Worm (Caenorhabditis elegans) whole organism, late embryonic: ENCODE results near the gene fln-1.

Experiments
- C08G9.2 ChIP-seq: sonication (generic microtip); optimal IDR thresholded peaks from 2 replicates; lab custom pipeline; 2016; ENCODE audit warnings: mild to moderate bottlenecking, missing genetic modification characterization, moderate library complexity, missing compliant biosample characterization
- C38D4.7 ChIP-seq: fragments of 200-800 bp; sonication (Bioruptor generic); optimal IDR thresholded peaks from 2 replicates; lab custom pipeline; 2018; ENCODE audit warnings: mild to moderate bottlenecking, missing genetic modification characterization, moderate library complexity, missing compliant biosample characterization
- F13H6.1 ChIP-seq: sonication (generic microtip); optimal IDR thresholded peaks from 2 replicates; lab custom pipeline; 2016; ENCODE audit warnings: missing genetic modification characterization, missing compliant biosample characterization
- K09A11.1 ChIP-seq: sonication (generic microtip); optimal IDR thresholded peaks from 2 replicates; lab custom pipeline; 2017; ENCODE audit warnings: antibody characterized with exemption, mild to moderate bottlenecking, missing genetic modification characterization, missing compliant biosample characterization; ENCODE audit not compliant: insufficient read depth
- Y22D7AL.16 ChIP-seq: sonication (generic microtip); optimal IDR thresholded peaks from 2 replicates; lab custom pipeline; 2016; ENCODE audit warnings: missing genetic modification characterization, missing compliant biosample characterization
- ahr-1 ChIP-seq: sonication (generic microtip); optimal IDR thresholded peaks from 2 replicates; lab custom pipeline; 2016; ENCODE audit warnings: missing genetic modification characterization, missing compliant biosample characterization
- ceh-14 ChIP-seq: sonication (generic microtip); optimal IDR thresholded peaks from 2 replicates; lab custom pipeline; 2016; ENCODE audit warnings: missing genotype, missing genetic modification characterization, missing compliant biosample characterization
- ceh-19 ChIP-seq: fragments of 200-800 bp; sonication (Bioruptor generic); optimal IDR thresholded peaks from 2 replicates; lab custom pipeline; 2018; ENCODE audit warnings: mild to moderate bottlenecking, missing genetic modification characterization, missing compliant biosample characterization
- ceh-2 ChIP-seq: sonication (generic microtip); optimal IDR thresholded peaks from 2 replicates; lab custom pipeline; 2016; ENCODE audit warnings: missing genotype, missing genetic modification characterization, missing compliant biosample characterization
- ceh-24 ChIP-seq: sonication (generic microtip); optimal IDR thresholded peaks from 2 replicates; lab custom pipeline; 2016; ENCODE audit warnings: mild to moderate bottlenecking, missing genetic modification characterization, missing compliant biosample characterization
- ceh-30 ChIP-seq: fragments of 150-350 bp; optimal IDR thresholded peaks from 2 replicates; lab custom pipeline; 2014; ENCODE audit warnings: missing biosample characterization, missing genetic modification characterization
- ceh-31 ChIP-seq: sonication (generic microtip); optimal IDR thresholded peaks from 2 replicates; lab custom pipeline; 2016; ENCODE audit warnings: missing genetic modification characterization, missing compliant biosample characterization
- ceh-48 ChIP-seq: sonication (generic microtip); optimal IDR thresholded peaks from 2 replicates; lab custom pipeline; 2016; ENCODE audit warnings: missing genetic modification characterization, inconsistent platforms, missing compliant biosample characterization
- ceh-6 ChIP-seq: fragments of 200-800 bp; sonication (Bioruptor generic); optimal IDR thresholded peaks from 2 replicates; lab custom pipeline; 2018; ENCODE audit warnings: mild to moderate bottlenecking, missing genetic modification characterization, missing compliant biosample characterization
- dve-1 ChIP-seq: sonication (generic microtip); optimal IDR thresholded peaks from 2 replicates; lab custom pipeline; 2017; ENCODE audit warnings: antibody characterized with exemption, mild to moderate bottlenecking, missing genetic modification characterization, missing compliant biosample characterization
- elt-2 ChIP-seq: sonication (generic microtip); optimal IDR thresholded peaks from 2 replicates; lab custom pipeline; 2016; ENCODE audit warnings: missing genetic modification reagents, missing genetic modification characterization, missing compliant biosample characterization
- elt-4 ChIP-seq: sonication (generic microtip); optimal IDR thresholded peaks from 2 replicates; lab custom pipeline; 2016; ENCODE audit warnings: missing genetic modification characterization, missing compliant biosample characterization
- ets-4 ChIP-seq: sonication (generic microtip); optimal IDR thresholded peaks from 2 replicates; lab custom pipeline; 2016; ENCODE audit warnings: missing genetic modification characterization, missing compliant biosample characterization
- fax-1 ChIP-seq: sonication (generic microtip); optimal IDR thresholded peaks from 2 replicates; lab custom pipeline; 2016; ENCODE audit warnings: missing genotype, missing genetic modification characterization, missing compliant biosample characterization
- fkh-10 ChIP-seq: fragments of 150-350 bp; optimal IDR thresholded peaks from 2 replicates; lab custom pipeline; 2014; ENCODE audit warnings: missing biosample characterization, missing genetic modification reagents, missing genetic modification characterization
- fkh-6 ChIP-seq: sonication (generic microtip); optimal IDR thresholded peaks from 2 replicates; lab custom pipeline; 2016; ENCODE audit warnings: missing genetic modification characterization, missing compliant biosample characterization
- gmeb-2 ChIP-seq: sonication (generic microtip); optimal IDR thresholded peaks from 2 replicates; lab custom pipeline; 2016; ENCODE audit warnings: missing genetic modification characterization, inconsistent platforms, missing compliant biosample characterization
- hlh-13 ChIP-seq: fragments of 200-800 bp; sonication (Bioruptor generic); optimal IDR thresholded peaks from 2 replicates; lab custom pipeline; 2018; ENCODE audit warnings: mild to moderate bottlenecking, missing genetic modification characterization, missing compliant biosample characterization
- hlh-30 ChIP-seq: sonication (generic microtip); optimal IDR thresholded peaks from 2 replicates; lab custom pipeline; 2017; ENCODE audit warnings: antibody characterized with exemption, missing genetic modification characterization, missing compliant biosample characterization; ENCODE audit not compliant: insufficient read depth
- hlh-6 ChIP-seq: sonication (generic microtip); optimal IDR thresholded peaks from 2 replicates; lab custom pipeline; 2016; ENCODE audit warnings: missing genotype, missing genetic modification characterization, missing compliant biosample characterization
- hlh-8 ChIP-seq: sonication (generic microtip); optimal IDR thresholded peaks from 2 replicates; lab custom pipeline; 2016; ENCODE audit warnings: missing genotype, missing genetic modification characterization, missing compliant biosample characterization
- lim-6 ChIP-seq: sonication (generic microtip); optimal IDR thresholded peaks from 2 replicates; lab custom pipeline; 2016; ENCODE audit warnings: missing genetic modification characterization, missing compliant biosample characterization
- lin-11 ChIP-seq: fragments of 200-800 bp; sonication (Bioruptor generic); optimal IDR thresholded peaks from 2 replicates; lab custom pipeline; 2018; ENCODE audit warnings: mild to moderate bottlenecking, missing genetic modification characterization, missing compliant biosample characterization
- madf-2 ChIP-seq: sonication (generic microtip); optimal IDR thresholded peaks from 2 replicates; lab custom pipeline; 2017; ENCODE audit warnings: missing genetic modification characterization, missing compliant biosample characterization
- mec-3 ChIP-seq: sonication (generic microtip); optimal IDR thresholded peaks from 2 replicates; lab custom pipeline; 2016; ENCODE audit warnings: borderline replicate concordance, missing genetic modification characterization, missing compliant biosample characterization
- nhr-232 ChIP-seq: sonication (generic microtip); optimal IDR thresholded peaks from 2 replicates; lab custom pipeline; 2016; ENCODE audit warnings: missing genetic modification characterization, missing compliant biosample characterization
- odd-2 ChIP-seq: sonication (generic microtip); optimal IDR thresholded peaks from 2 replicates; lab custom pipeline; 2017; ENCODE audit warnings: antibody characterized with exemption, mild to moderate bottlenecking, missing genetic modification characterization, missing compliant biosample characterization
- pag-3 ChIP-seq: sonication (generic microtip); optimal IDR thresholded peaks from 2 replicates; lab custom pipeline; 2016; ENCODE audit warnings: missing compliant biosample characterization, missing genetic modification characterization, borderline replicate concordance
- pax-1 ChIP-seq: fragments of 150-350 bp; optimal IDR thresholded peaks from 2 replicates; lab custom pipeline; 2014; ENCODE audit warnings: missing biosample characterization, missing genetic modification characterization
- pha-2 ChIP-seq: sonication (generic microtip); optimal IDR thresholded peaks from 2 replicates; lab custom pipeline; 2017; ENCODE audit warnings: mild to moderate bottlenecking, missing genetic modification characterization, missing compliant biosample characterization
- pha-4 ChIP-seq: fragments of 150-350 bp; optimal IDR thresholded peaks from 2 replicates; lab custom pipeline; 2018; ENCODE audit warnings: missing biosample characterization, missing genetic modification reagents, missing genetic modification characterization
- pqm-1 ChIP-seq: sonication (generic microtip); optimal IDR thresholded peaks from 2 replicates; lab custom pipeline; 2016; ENCODE audit warnings: missing genetic modification characterization, missing compliant biosample characterization
- pros-1 ChIP-seq: fragments of 150-350 bp; optimal IDR thresholded peaks from 2 replicates; lab custom pipeline; 2014; ENCODE audit warnings: missing biosample characterization, missing genetic modification reagents, missing genetic modification characterization
- rnt-1 ChIP-seq: sonication (generic microtip); optimal IDR thresholded peaks from 2 replicates; lab custom pipeline; 2016; ENCODE audit warnings: missing genetic modification characterization, missing compliant biosample characterization
- sox-4 ChIP-seq: sonication (generic microtip); optimal IDR thresholded peaks from 2 replicates; lab custom pipeline; 2017; ENCODE audit warnings: mild to moderate bottlenecking, missing genetic modification characterization, inconsistent platforms, missing compliant biosample characterization
- syd-9 ChIP-seq: sonication (generic microtip); optimal IDR thresholded peaks from 2 replicates; lab custom pipeline; 2016; ENCODE audit warnings: mild to moderate bottlenecking, missing genetic modification characterization, moderate library complexity, missing compliant biosample characterization
- tbx-2 ChIP-seq: sonication (generic microtip); optimal IDR thresholded peaks from 2 replicates; lab custom pipeline; 2016; ENCODE audit warnings: missing genetic modification characterization, missing compliant biosample characterization
- tbx-7 ChIP-seq: sonication (generic microtip); optimal IDR thresholded peaks from 2 replicates; lab custom pipeline; 2016; ENCODE audit warnings: missing genotype, missing genetic modification characterization, missing compliant biosample characterization
- ttx-3 ChIP-seq: sonication (generic microtip); optimal IDR thresholded peaks from 2 replicates; lab custom pipeline; 2016; ENCODE audit warnings: missing genetic modification reagents, missing genetic modification characterization, missing compliant biosample characterization
- unc-42 ChIP-seq: sonication (generic microtip); optimal IDR thresholded peaks from 2 replicates; lab custom pipeline; 2016; ENCODE audit warnings: missing genotype, missing genetic modification characterization, missing compliant biosample characterization
- unc-55 ChIP-seq: sonication (generic microtip); optimal IDR thresholded peaks from 2 replicates; lab custom pipeline; 2017; ENCODE audit warnings: missing biosample characterization, missing genetic modification reagents, missing genetic modification characterization
- unc-86 ChIP-seq: sonication (generic microtip); optimal IDR thresholded peaks from 2 replicates; lab custom pipeline; 2016; ENCODE audit warnings: missing genetic modification characterization, missing compliant biosample characterization
- ztf-16 ChIP-seq: sonication (generic microtip); optimal IDR thresholded peaks from 2 replicates; lab custom pipeline; 2017; ENCODE audit warnings: missing genetic modification characterization, missing compliant biosample characterization

fln-1 gene

DNA sequence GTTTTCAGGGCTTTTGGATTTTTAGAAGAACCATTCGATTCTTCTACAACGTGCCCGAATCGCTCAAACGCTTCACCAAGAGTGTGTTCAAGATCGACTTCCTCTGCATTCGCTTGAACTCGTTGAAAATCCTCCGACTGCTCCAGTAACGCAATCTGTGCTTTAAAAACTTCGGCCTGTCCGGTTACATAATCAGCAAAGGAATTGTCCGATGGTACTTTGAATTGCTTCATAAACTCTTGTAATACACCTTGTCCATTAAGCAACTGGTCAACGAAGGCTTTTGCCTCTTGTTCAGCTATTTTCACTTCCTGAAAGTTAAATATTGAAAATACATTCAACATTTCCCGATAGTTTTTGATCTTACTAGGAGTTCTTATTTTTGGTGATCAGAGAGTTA is 44.9 kb upstream of the fln-1 start:
- no peak for TF ChIP-seq elt-4 (tag; lab: Kevin White, UChicago)
- TF ChIP-seq fkh-10: no peak
- TF ChIP-seq ceh-6 (GFP tag; lab: Kevin White, UChicago): no peak
- TF ChIP-seq fkh-6: no peak
- TF ChIP-seq mec-3 (tag; lab: Kevin White, UChicago): no peak
- no peak for TF ChIP-seq nhr-232 (tag; lab: Kevin White, UChicago)

DNA sequence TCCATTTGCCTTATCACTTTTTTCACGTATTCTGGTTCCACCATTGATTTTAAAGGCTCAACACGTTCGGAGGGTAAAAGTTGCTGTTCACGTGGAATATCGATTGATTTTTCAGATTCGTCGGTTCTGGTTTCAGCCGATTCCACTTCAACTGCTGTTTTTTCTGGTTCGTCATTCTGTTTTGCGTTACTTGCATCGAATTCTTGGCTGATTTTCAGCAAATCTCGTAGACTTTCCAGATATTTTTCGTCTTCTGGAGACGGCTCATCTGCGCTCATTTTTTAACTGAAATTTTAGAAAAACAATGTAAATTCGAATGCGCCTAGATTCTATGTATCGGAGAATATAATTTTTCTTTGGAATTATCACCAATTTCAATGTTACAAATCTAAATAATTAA is 43.9 kb upstream of the fln-1 start, which contains the start of gene eri-1:
Gene eri-1 (minus strand): TSS at position 285 of the 400 bp plus-strand sequence.
- no peak for TF ChIP-seq gmeb-2 (tag; lab: Kevin White, UChicago)
- no peak for TF ChIP-seq mec-3 (tag; lab: Kevin White, UChicago)
- no peak for TF ChIP-seq ceh-19 (GFP tag; lab: Kevin White, UChicago)
- TF ChIP-seq fax-1: no peak
- TF ChIP-seq ceh-14 (tag; lab: Kevin White, UChicago): no peak
- no peak for TF ChIP-seq hlh-13 (GFP tag; lab: Kevin White, UChicago)
- TF ChIP-seq ceh-24 (tag; lab: Kevin White, UChicago): no peak
- TF ChIP-seq dve-1 (tag; lab: Kevin White, UChicago): no peak
- TF ChIP-seq sox-4 (tag; lab: Kevin White, UChicago): no peak
- TF ChIP-seq ceh-2 (tag; lab: Kevin White, UChicago): no peak
- TF ChIP-seq syd-9 (tag; lab: Kevin White, UChicago): no peak
- no peak for TF ChIP-seq unc-55 (GFP tag; lab: Kevin White, UChicago)
- TF ChIP-seq pag-3 (tag; lab: Kevin White, UChicago): no peak
- no peak for TF ChIP-seq ahr-1 (tag; lab: Kevin White, UChicago)
- TF ChIP-seq unc-86 (tag; lab: Kevin White, UChicago): no peak
- TF ChIP-seq C08G9.2 (tag; lab: Kevin White, UChicago): no peak
- TF ChIP-seq C38D4.7 (GFP tag; lab: Kevin White, UChicago): no peak
- TF ChIP-seq, all 69 proteins: peak for 0

DNA sequence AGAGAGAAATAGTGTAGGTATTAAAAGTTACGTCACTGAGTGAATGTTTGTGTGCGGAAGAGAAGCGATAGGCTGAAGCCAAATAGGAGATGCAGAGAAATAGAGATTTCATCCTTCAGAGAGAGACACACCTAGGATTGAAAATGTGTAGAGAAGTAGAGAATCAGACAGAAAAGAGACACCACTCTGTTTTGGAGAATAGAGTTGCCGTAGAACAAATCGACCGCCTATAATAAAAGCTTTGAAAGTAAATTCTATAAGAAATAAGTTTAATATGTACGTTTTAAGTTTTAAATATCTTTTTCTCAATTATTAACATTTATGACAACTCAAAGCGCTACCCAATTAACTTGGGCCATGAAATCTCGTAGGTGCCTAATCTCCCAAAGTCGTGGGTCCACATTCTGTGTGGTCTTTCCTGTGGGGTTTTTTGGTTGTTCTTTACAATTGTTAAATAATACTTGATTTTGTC is 34.6 kb upstream of the fln-1 start, which contains the start of gene T07A9.12:
Gene T07A9.12 (plus strand): TSS at position 448 of the 472 bp plus-strand sequence.
- no peak for TF ChIP-seq Y22D7AL.16
- TF ChIP-seq ztf-16 (tag; lab: Kevin White, UChicago): peak; percentile 37
- TF ChIP-seq ttx-3 (tag; lab: Kevin White, UChicago): peak; percentile 26
- TF ChIP-seq hlh-8 (tag; lab: Kevin White, UChicago): peak; percentile 80
- no peak for TF ChIP-seq hlh-30
- TF ChIP-seq pqm-1 (tag; lab: Kevin White, UChicago): peak; percentile 78
- TF ChIP-seq fkh-6: peak; percentile 58
- peak; percentile 70 for TF ChIP-seq ets-4 (tag; lab: Kevin White, UChicago)
- TF ChIP-seq unc-55 (GFP tag; lab: Kevin White, UChicago): peak; percentile 19
- peak; percentile 3 for TF ChIP-seq hlh-6
- peak; percentile 89 for TF ChIP-seq C08G9.2 (tag; lab: Kevin White, UChicago)
- TF ChIP-seq lin-11 (tag; lab: Kevin White, UChicago): no peak
- peak; percentile 54 for TF ChIP-seq ahr-1 (tag; lab: Kevin White, UChicago)
- peak; percentile 26 for TF ChIP-seq ceh-19 (GFP tag; lab: Kevin White, UChicago)
- no peak for TF ChIP-seq pros-1 (tag; lab: Kevin White, UChicago)
- TF ChIP-seq odd-2: no peak
- TF ChIP-seq pha-2 (tag; lab: Kevin White, UChicago): peak; percentile 58
- TF ChIP-seq pax-1 (tag; lab: Kevin White, UChicago): peak; percentile 56
- TF ChIP-seq unc-42 (tag; lab: Kevin White, UChicago): peak; percentile 59
- TF ChIP-seq unc-86 (tag; lab: Kevin White, UChicago): peak; percentile 56
- TF ChIP-seq rnt-1 (tag; lab: Kevin White, UChicago): peak; percentile 80
- peak; percentile 99 for TF ChIP-seq ceh-31 (tag; lab: Kevin White, UChicago)
- peak; percentile 57 for TF ChIP-seq madf-2 (tag; lab: Kevin White, UChicago)
- peak; percentile 46 for TF ChIP-seq K09A11.1 (tag; lab: Kevin White, UChicago)
- peak; percentile 91 for TF ChIP-seq tbx-2
- TF ChIP-seq ceh-48: no peak
- peak; percentile 84 for TF ChIP-seq tbx-7 (tag; lab: Kevin White, UChicago)
- TF ChIP-seq gmeb-2 (tag; lab: Kevin White, UChicago): no peak
- peak; percentile 77 for TF ChIP-seq lim-6 (tag; lab: Kevin White, UChicago)
- TF ChIP-seq ceh-14 (tag; lab: Kevin White, UChicago): peak; percentile 65
- TF ChIP-seq elt-2 (tag; lab: Kevin White, UChicago): peak; percentile 84
- no peak for TF ChIP-seq pha-4 (tag; lab: Kevin White, UChicago)
- TF ChIP-seq F13H6.1: peak; percentile 87
- no peak for TF ChIP-seq ceh-30 (tag; lab: Kevin White, UChicago)
